Fruit fly (Drosophila melanogaster) whole organism, wandering third instar larva: Measurements from ENCODE around the gene CG13895.

Experiments used
- Abd-B ChIP-seq: fragments of >200 bp; optimal IDR thresholded peaks from 2 replicates; lab custom pipeline; 2017; ENCODE audit warnings: missing biosample characterization, missing genetic modification characterization
- CrebA ChIP-seq: fragments of 200-800 bp; sonication (Bioruptor generic); optimal IDR thresholded peaks from 2 replicates; lab custom pipeline; 2016; ENCODE audit warnings: missing biosample characterization, mild to moderate bottlenecking, missing genetic modification characterization, borderline replicate concordance
- Dfd ChIP-seq: fragments of >200 bp; optimal IDR thresholded peaks from 2 replicates; lab custom pipeline; 2017; ENCODE audit warnings: missing biosample characterization, missing genetic modification characterization
- GATAd ChIP-seq: sonication (Bioruptor generic); optimal IDR thresholded peaks from 2 replicates; lab custom pipeline; 2016; ENCODE audit warnings: missing biosample characterization, missing genetic modification characterization
- HLH106 ChIP-seq: fragments of 200-800 bp; optimal IDR thresholded peaks from 3 replicates; lab custom pipeline; 2019; ENCODE audit warnings: missing biosample characterization, mild to moderate bottlenecking, missing genetic modification characterization, moderate library complexity
- Hnf4 ChIP-seq: fragments of 200-800 bp; sonication (Bioruptor generic); optimal IDR thresholded peaks from 2 replicates; lab custom pipeline; 2016; ENCODE audit warnings: missing biosample characterization, mild to moderate bottlenecking, missing genetic modification characterization
- Hr78 ChIP-seq: fragments of >200 bp; optimal IDR thresholded peaks from 2 replicates; lab custom pipeline; 2017; ENCODE audit warnings: missing biosample characterization, missing genetic modification characterization
- Hr83 ChIP-seq: fragments of 200-300 bp; sonication (Bioruptor generic); optimal IDR thresholded peaks from 2 replicates; lab custom pipeline; 2016; ENCODE audit warnings: missing biosample characterization, mild to moderate bottlenecking, missing genetic modification characterization, moderate library complexity; ENCODE audit not compliant: poor library complexity, severe bottlenecking
- Mio ChIP-seq: sonication (Bioruptor generic); optimal IDR thresholded peaks from 2 replicates; lab custom pipeline; 2016; ENCODE audit warnings: missing biosample characterization, missing genetic modification characterization
- Rel ChIP-seq, 2 experiments: fragments of 200-800 bp; sonication (Bioruptor generic) in 1 of 2; optimal IDR thresholded peaks; 2 replicates in 1 of 2; 3 replicates in 1 of 2; lab custom pipeline; 2016 to 2019; ENCODE audit warnings: mild to moderate bottlenecking in 2 of 2, missing biosample characterization in 2 of 2, missing genetic modification characterization in 2 of 2, moderate library complexity in 1 of 2
- dl ChIP-seq, 2 experiments: fragments of 175-275, 200-275 bp in 1 of 2; fragments of 200-275 bp in 1 of 2; sonication (Bioruptor generic); optimal IDR thresholded peaks; lab custom pipeline; 2018; ENCODE audit warnings: mild to moderate bottlenecking in 2 of 2, missing biosample characterization in 2 of 2, missing genetic modification characterization in 2 of 2, moderate library complexity in 2 of 2; ENCODE audit not compliant: partially characterized antibody in 2 of 2, insufficient read depth in 1 of 2
- psq ChIP-seq: fragments of 200-800 bp; sonication (Bioruptor generic); optimal IDR thresholded peaks from 3 replicates; lab custom pipeline; 2017; ENCODE audit warnings: missing biosample characterization, mild to moderate bottlenecking, missing genetic modification characterization, moderate library complexity

- TF ChIP-seq GATAd (GFP tag; lab: Kevin White, UChicago) (no peak), dl (GFP tag; optimal IDR thresholded peaks at IDR 0.05; lab: Kevin White, UChicago; ENCODE audit: insufficient read depth in 1 of 2, partially characterized antibody in 2 of 2) (peak; percentile 18 to 59), Hnf4 (GFP tag; lab: Kevin White, UChicago) (no peak), CrebA (GFP tag; lab: Kevin White, UChicago) (no peak), psq (GFP tag; lab: Kevin White, UChicago) (no peak), HLH106 (tag; lab: Kevin White, UChicago) (no peak), Hr83 (GFP tag; lab: Kevin White, UChicago) (no peak), Dfd (GFP tag; lab: Kevin White, UChicago) (no peak), Rel (GFP tag; optimal IDR thresholded peaks at IDR 0.05; lab: Kevin White, UChicago) (no peak), Rel (tag; optimal IDR thresholded peaks at IDR 0.05; lab: Kevin White, UChicago) (no peak), Hr78 (GFP tag; lab: Kevin White, UChicago) (no peak), Abd-B (GFP tag; lab: Kevin White, UChicago) (no peak), Mio (GFP tag; lab: Kevin White, UChicago) (no peak)
Measured at dm6 chr3L:707992-708489, at the start of gene CG13895.
